Fruit fly (Drosophila melanogaster) whole organism, adult: Measurements from ENCODE around the gene Nelf-A.
A peak's percentile ranks its signal among the peaks of the same experiment; 100 is the strongest.

ENCODE experiments used
- CG11617 ChIP-seq: fragments of 200-800 bp; sonication (Bioruptor generic); optimal IDR thresholded peaks from 2 replicates; lab custom pipeline; 2017; ENCODE audit warnings: mild to moderate bottlenecking, missing biosample characterization, missing genetic modification reagents, missing genetic modification characterization
- CG12768 ChIP-seq: fragments of 200-800 bp; sonication (Bioruptor generic); optimal IDR thresholded peaks from 2 replicates; lab custom pipeline; 2017; ENCODE audit warnings: missing biosample characterization, missing genetic modification characterization, mild to moderate bottlenecking, moderate library complexity, missing genetic modification reagents
- CG14711 ChIP-seq: fragments of 200-800 bp; sonication (Bioruptor generic); optimal IDR thresholded peaks from 2 replicates; lab custom pipeline; 2018; ENCODE audit warnings: missing biosample characterization, mild to moderate bottlenecking, missing genetic modification characterization, moderate library complexity
- CG1620 ChIP-seq: fragments of 200-800 bp; sonication (Bioruptor generic); optimal IDR thresholded peaks from 2 replicates; lab custom pipeline; 2016; ENCODE audit warnings: missing biosample characterization, missing genetic modification characterization
- CG33017 ChIP-seq: fragments of 200-800 bp; sonication (Bioruptor generic); optimal IDR thresholded peaks from 2 replicates; lab custom pipeline; 2018; ENCODE audit warnings: missing biosample characterization, mild to moderate bottlenecking, missing genetic modification characterization, moderate library complexity
- CG5204 ChIP-seq: fragments of 200-800 bp; sonication (Bioruptor generic); optimal IDR thresholded peaks from 2 replicates; lab custom pipeline; 2016; ENCODE audit warnings: missing biosample characterization, missing genetic modification characterization
- CG7045 ChIP-seq: fragments of 200-800 bp; sonication (Bioruptor generic); optimal IDR thresholded peaks from 2 replicates; lab custom pipeline; 2017; ENCODE audit warnings: missing biosample characterization, mild to moderate bottlenecking, missing genetic modification characterization
- CG7101 ChIP-seq: fragments of 200-800 bp; sonication (Bioruptor generic); optimal IDR thresholded peaks from 2 replicates; lab custom pipeline; 2018; ENCODE audit warnings: missing biosample characterization, mild to moderate bottlenecking, missing genetic modification characterization, moderate library complexity
- Clk ChIP-seq: fragments of 200-800 bp; sonication (Bioruptor generic); optimal IDR thresholded peaks from 2 replicates; lab custom pipeline; 2017; ENCODE audit warnings: missing biosample characterization, missing genetic modification characterization
- Crg-1 ChIP-seq: fragments of 200-800 bp; sonication (Bioruptor generic); optimal IDR thresholded peaks from 2 replicates; lab custom pipeline; 2016; ENCODE audit warnings: missing biosample characterization, missing genetic modification characterization
- Hr96 ChIP-seq: fragments of 200-800 bp; sonication (Bioruptor generic); optimal IDR thresholded peaks from 2 replicates; lab custom pipeline; 2016; ENCODE audit warnings: missing biosample characterization, missing genetic modification characterization
- Mnt ChIP-seq: fragments of 200-800 bp; sonication (Bioruptor generic); optimal IDR thresholded peaks from 2 replicates; lab custom pipeline; 2016; ENCODE audit warnings: missing biosample characterization, mild to moderate bottlenecking, missing genetic modification characterization
- bab1 ChIP-seq: fragments of 200-800 bp; sonication (Bioruptor generic); optimal IDR thresholded peaks from 3 replicates; lab custom pipeline; 2019; ENCODE audit warnings: missing biosample characterization, mild to moderate bottlenecking, missing genetic modification characterization, moderate library complexity
- cic ChIP-seq: fragments of 200-800 bp; sonication (Bioruptor generic); optimal IDR thresholded peaks from 2 replicates; lab custom pipeline; 2017; ENCODE audit warnings: missing biosample characterization, mild to moderate bottlenecking, missing genetic modification characterization, moderate library complexity
- cnc ChIP-seq, 2 experiments: fragments of >200 bp; optimal IDR thresholded peaks; 2 replicates each; lab custom pipeline; 2017
- kay ChIP-seq: fragments of 200-800 bp; sonication (Bioruptor generic); peaks from one replicate; lab custom pipeline; 2016; ENCODE audit warnings: missing biosample characterization, missing genetic modification characterization, borderline replicate concordance
- ovo ChIP-seq: fragments of 200-800 bp; sonication (Bioruptor generic); optimal IDR thresholded peaks from 2 replicates; lab custom pipeline; 2016; ENCODE audit warnings: missing biosample characterization, missing genetic modification characterization
- pad ChIP-seq: fragments of 200-800 bp; sonication (Bioruptor generic); optimal IDR thresholded peaks from 3 replicates; lab custom pipeline; 2017; ENCODE audit warnings: missing biosample characterization, missing genetic modification characterization, mild to moderate bottlenecking, moderate library complexity, missing genetic modification reagents
- tj ChIP-seq: fragments of 200-800 bp; sonication (Bioruptor generic); optimal IDR thresholded peaks from 3 replicates; lab custom pipeline; 2017; ENCODE audit warnings: missing biosample characterization, mild to moderate bottlenecking, missing genetic modification characterization, moderate library complexity
- toe ChIP-seq: fragments of 200-800 bp; sonication (Bioruptor generic); optimal IDR thresholded peaks from 2 replicates; lab custom pipeline; 2016; ENCODE audit warnings: missing biosample characterization, missing genetic modification characterization

The Nelf-A gene

dm6 chr3R:21214693-21215145 lies 8.8 kb upstream of the Nelf-A start, which contains the start of gene Ddrgk1:
Gene Ddrgk1, plus strand, starts transcription at chr3R:21215079.
- TF ChIP-seq Hr96 (GFP tag; lab: Kevin White, UChicago) (no peak), ovo (GFP tag; lab: Kevin White, UChicago) (peak; percentile 3), kay (GFP tag; lab: Kevin White, UChicago) (no peak), tj (GFP tag; lab: Kevin White, UChicago) (peak; percentile 63), Mnt (GFP tag; lab: Kevin White, UChicago) (peak; percentile 18)

dm6 chr3R:21215290-21215689 lies 8.2 kb upstream of the Nelf-A start:
- no peak for TF ChIP-seq cic (GFP tag; lab: Kevin White, UChicago)
- TF ChIP-seq Clk (GFP tag; lab: Kevin White, UChicago): no peak
- TF ChIP-seq CG12768 (GFP tag; lab: Kevin White, UChicago): no peak
- no peak for TF ChIP-seq pad (GFP tag; lab: Kevin White, UChicago)
- TF ChIP-seq CG33017 (tag; lab: Kevin White, UChicago): no peak
- TF ChIP-seq CG1620: no peak
- no peak for TF ChIP-seq CG7101 (tag; lab: Kevin White, UChicago)
- TF ChIP-seq cnc (optimal IDR thresholded peaks at IDR 0.05; lab: Kevin White, UChicago): no peak
- no peak for TF ChIP-seq CG14711 (tag; lab: Kevin White, UChicago)
- TF ChIP-seq Mnt (GFP tag; lab: Kevin White, UChicago): no peak
- TF ChIP-seq CG7045 (GFP tag; lab: Kevin White, UChicago): no peak
- TF ChIP-seq kay (GFP tag; lab: Kevin White, UChicago): no peak
- TF ChIP-seq Crg-1 (GFP tag; lab: Kevin White, UChicago): no peak
- no peak for TF ChIP-seq ovo (GFP tag; lab: Kevin White, UChicago)
- no peak for TF ChIP-seq toe (GFP tag; lab: Kevin White, UChicago)

- TF ChIP-seq Crg-1 (GFP tag; lab: Kevin White, UChicago) (peak; percentile 64), CG1620 (peak; percentile 48), tj (GFP tag; lab: Kevin White, UChicago) (no peak), ovo (GFP tag; lab: Kevin White, UChicago) (no peak), CG12768 (GFP tag; lab: Kevin White, UChicago) (no peak), cic (GFP tag; lab: Kevin White, UChicago) (no peak), bab1 (GFP tag; lab: Kevin White, UChicago) (peak; percentile 50), kay (GFP tag; lab: Kevin White, UChicago) (no peak), CG33017 (tag; lab: Kevin White, UChicago) (no peak), Mnt (GFP tag; lab: Kevin White, UChicago) (peak; percentile 99), CG11617 (peak; percentile 45), CG14711 (tag; lab: Kevin White, UChicago) (no peak), toe (GFP tag; lab: Kevin White, UChicago) (no peak), pad (GFP tag; lab: Kevin White, UChicago) (no peak), cnc (optimal IDR thresholded peaks at IDR 0.05; lab: Kevin White, UChicago) (no peak), CG7101 (tag; lab: Kevin White, UChicago) (peak; percentile 8), CG7045 (GFP tag; lab: Kevin White, UChicago) (no peak), CG5204 (GFP tag; lab: Kevin White, UChicago) (no peak), Clk (GFP tag; lab: Kevin White, UChicago) (no peak), Hr96 (GFP tag; lab: Kevin White, UChicago) (no peak)
Measured at dm6 chr3R:21218733-21219165, 4.8 kb upstream of the Nelf-A start, which contains the start of the genes Smyd5 and Oga. Gene Smyd5, minus strand, starts transcription at chr3R:21218791. Gene Oga, plus strand, starts transcription at chr3R:21219077.

dm6 chr3R:21224230-21224629 lies 726 bp downstream of the Nelf-A start:
- no peak for TF ChIP-seq Clk (GFP tag; lab: Kevin White, UChicago)
- peak; percentile 49 for TF ChIP-seq cic (GFP tag; lab: Kevin White, UChicago)
- no peak for TF ChIP-seq CG7045 (GFP tag; lab: Kevin White, UChicago)
- TF ChIP-seq Hr96 (GFP tag; lab: Kevin White, UChicago): no peak
- no peak for TF ChIP-seq CG14711 (tag; lab: Kevin White, UChicago)
- TF ChIP-seq CG11617: no peak
- TF ChIP-seq ovo (GFP tag; lab: Kevin White, UChicago): no peak
- TF ChIP-seq Mnt (GFP tag; lab: Kevin White, UChicago): peak; percentile 58
- no peak for TF ChIP-seq tj (GFP tag; lab: Kevin White, UChicago)
- no peak for TF ChIP-seq CG12768 (GFP tag; lab: Kevin White, UChicago)
- TF ChIP-seq CG33017 (tag; lab: Kevin White, UChicago): no peak
- TF ChIP-seq cnc (optimal IDR thresholded peaks at IDR 0.05; lab: Kevin White, UChicago): no peak
- no peak for TF ChIP-seq toe (GFP tag; lab: Kevin White, UChicago)
- TF ChIP-seq Crg-1 (GFP tag; lab: Kevin White, UChicago): no peak
- no peak for TF ChIP-seq CG5204 (GFP tag; lab: Kevin White, UChicago)

- no peak for TF ChIP-seq cic (GFP tag; lab: Kevin White, UChicago)
- TF ChIP-seq CG1620: no peak
- no peak for TF ChIP-seq cnc (optimal IDR thresholded peaks at IDR 0.05; lab: Kevin White, UChicago)
- no peak for TF ChIP-seq Clk (GFP tag; lab: Kevin White, UChicago)
- TF ChIP-seq kay (GFP tag; lab: Kevin White, UChicago): no peak
- no peak for TF ChIP-seq bab1 (GFP tag; lab: Kevin White, UChicago)
- TF ChIP-seq CG12768 (GFP tag; lab: Kevin White, UChicago): no peak
- no peak for TF ChIP-seq pad (GFP tag; lab: Kevin White, UChicago)
- no peak for TF ChIP-seq CG7045 (GFP tag; lab: Kevin White, UChicago)
- TF ChIP-seq CG11617: no peak
- no peak for TF ChIP-seq Mnt (GFP tag; lab: Kevin White, UChicago)
- TF ChIP-seq Crg-1 (GFP tag; lab: Kevin White, UChicago): no peak
- no peak for TF ChIP-seq tj (GFP tag; lab: Kevin White, UChicago)
Measured at dm6 chr3R:21237099-21237498, 13.6 kb downstream of the Nelf-A start, which contains the start of gene e. Gene e, minus strand, starts transcription at chr3R:21237177.
